Fruit fly (Drosophila melanogaster) whole organism, embryonic: ENCODE results near the gene AGO2.

Source experiments
- Antp ChIP-seq: fragments of 200-800 bp; sonication (Bioruptor generic); optimal IDR thresholded peaks from 3 replicates; lab custom pipeline; 2016; ENCODE audit warnings: missing biosample characterization, missing genetic modification characterization
- B-H1 ChIP-seq: fragments of 200-800 bp; sonication (Bioruptor generic); IDR thresholded peaks from 3 replicates; pipeline ENCODE4 v1.3.6; 2022; ENCODE audit warnings: missing biosample characterization, missing genetic modification characterization
- Bgb ChIP-seq: fragments of 200-800 bp; sonication (Bioruptor generic); IDR thresholded peaks from 2 replicates; pipeline ENCODE4 v1.3.6; 2022; ENCODE audit warnings: missing biosample characterization, missing genetic modification characterization; ENCODE audit not compliant: partially characterized antibody
- CG10321 ChIP-seq: fragments of 200-800 bp; sonication (Bioruptor generic); IDR thresholded peaks from 2 replicates; pipeline ENCODE4 v1.3.6; 2022; ENCODE audit warnings: missing biosample characterization, missing genetic modification characterization
- CG11247 ChIP-seq: fragments of 200-800 bp; sonication (Bioruptor generic); IDR thresholded peaks from 2 replicates; pipeline ENCODE4 v1.3.6; 2022; ENCODE audit warnings: missing biosample characterization, missing genetic modification characterization
- CG11723 ChIP-seq: fragments of 200-800 bp; sonication (Bioruptor generic); optimal IDR thresholded peaks from 2 replicates; lab custom pipeline; 2017; ENCODE audit warnings: missing biosample characterization, mild to moderate bottlenecking, missing genetic modification characterization
- CG12104 ChIP-seq: fragments of 200-800 bp; sonication (Bioruptor generic); optimal IDR thresholded peaks from 3 replicates; lab custom pipeline; 2016; ENCODE audit warnings: missing biosample characterization, missing genetic modification characterization
- CG12155 ChIP-seq: fragments of 200-800 bp; sonication (Bioruptor generic); optimal IDR thresholded peaks from 3 replicates; lab custom pipeline; 2016; ENCODE audit warnings: missing biosample characterization, missing genetic modification characterization
- CG12219 ChIP-seq: fragments of 200-800 bp; sonication (Bioruptor generic); optimal IDR thresholded peaks from 3 replicates; lab custom pipeline; 2018; ENCODE audit warnings: missing biosample characterization, mild to moderate bottlenecking, missing genetic modification characterization
- CG15073 ChIP-seq: fragments of 200-800 bp; sonication (Bioruptor generic); optimal IDR thresholded peaks from 2 replicates; lab custom pipeline; 2016; ENCODE audit warnings: missing biosample characterization, missing genetic modification characterization
- CG15696 ChIP-seq: fragments of 200-800 bp; sonication (Bioruptor generic); optimal IDR thresholded peaks from 2 replicates; lab custom pipeline; 2019; ENCODE audit warnings: missing biosample characterization, mild to moderate bottlenecking, missing genetic modification characterization, moderate library complexity
- CG1647 ChIP-seq: fragments of 200-800 bp; sonication (Bioruptor generic); optimal IDR thresholded peaks from 3 replicates; lab custom pipeline; 2016; ENCODE audit warnings: missing biosample characterization, missing genetic modification characterization
- CG17802 ChIP-seq: fragments of 200-800 bp; sonication (Bioruptor generic); optimal IDR thresholded peaks from 2 replicates; lab custom pipeline; 2018; ENCODE audit warnings: missing biosample characterization, mild to moderate bottlenecking, missing genetic modification characterization, moderate library complexity
- CG18619 ChIP-seq: fragments of 200-800 bp; sonication (Bioruptor generic); optimal IDR thresholded peaks from 3 replicates; lab custom pipeline; 2017; ENCODE audit warnings: missing biosample characterization, mild to moderate bottlenecking, missing genetic modification characterization
- CG43689 ChIP-seq: fragments of 200-800 bp; sonication (Bioruptor generic); IDR thresholded peaks from 2 replicates; pipeline ENCODE4 v1.3.6; 2022; ENCODE audit warnings: missing biosample characterization, missing genetic modification characterization
- CG4424 ChIP-seq: fragments of 200-800 bp; sonication (Bioruptor generic); optimal IDR thresholded peaks from 3 replicates; lab custom pipeline; 2016; ENCODE audit warnings: missing biosample characterization, missing genetic modification characterization
- CG4730 ChIP-seq: fragments of 200-800 bp; sonication (Bioruptor generic); IDR thresholded peaks from 2 replicates; pipeline ENCODE4 v1.3.6; 2022; ENCODE audit warnings: missing biosample characterization, missing genetic modification characterization
- CG4820 ChIP-seq: fragments of 200-800 bp; sonication (Bioruptor generic); optimal IDR thresholded peaks from 3 replicates; lab custom pipeline; 2016; ENCODE audit warnings: missing biosample characterization, missing genetic modification characterization
- CG6175 ChIP-seq: fragments of 200-800 bp; sonication (Bioruptor generic); IDR thresholded peaks from 3 replicates; pipeline ENCODE4 v1.3.6; 2022; ENCODE audit warnings: missing biosample characterization, missing genetic modification characterization
- CG6683 ChIP-seq: fragments of 200-800 bp; sonication (Bioruptor generic); optimal IDR thresholded peaks from 2 replicates; lab custom pipeline; 2017; ENCODE audit warnings: missing biosample characterization, mild to moderate bottlenecking, missing genetic modification characterization, missing genetic modification reagents
- CG7556 ChIP-seq: fragments of 200-800 bp; sonication (Bioruptor generic); optimal IDR thresholded peaks from 2 replicates; lab custom pipeline; 2017; ENCODE audit warnings: missing biosample characterization, mild to moderate bottlenecking, missing genetic modification characterization
- CG8290 ChIP-seq, 3 experiments: fragments of 200-800 bp; sonication (Bioruptor generic); optimal IDR thresholded peaks; 2 replicates each; lab custom pipeline; 2016 to 2019; ENCODE audit warnings: missing biosample characterization in 3 of 3, missing genetic modification characterization in 3 of 3, mild to moderate bottlenecking in 2 of 3, moderate library complexity in 1 of 3
- CG8765 ChIP-seq: fragments of 200-800 bp; sonication (Bioruptor generic); IDR thresholded peaks from 2 replicates; pipeline ENCODE4 v1.3.6; 2022; ENCODE audit warnings: missing biosample characterization, missing genetic modification characterization
- CG9609 ChIP-seq: fragments of 200-800 bp; sonication (Bioruptor generic); optimal IDR thresholded peaks from 3 replicates; lab custom pipeline; 2016; ENCODE audit warnings: missing biosample characterization, missing genetic modification characterization
- D19B ChIP-seq: fragments of 200-800 bp; sonication (Bioruptor generic); optimal IDR thresholded peaks from 2 replicates; lab custom pipeline; 2017; ENCODE audit warnings: missing biosample characterization, mild to moderate bottlenecking, missing genetic modification characterization
- Dbx ChIP-seq: fragments of 200-800 bp; sonication (Bioruptor generic); IDR thresholded peaks from 3 replicates; pipeline ENCODE4 v1.3.6; 2022; ENCODE audit warnings: missing biosample characterization, missing genetic modification characterization
- Dip2 ChIP-seq: fragments of 200-800 bp; sonication (Bioruptor generic); IDR thresholded peaks from 2 replicates; pipeline ENCODE4 v1.3.6; 2022; ENCODE audit warnings: missing biosample characterization, missing genetic modification characterization
- E2f2 ChIP-seq: fragments of 200-800 bp; sonication (Bioruptor generic); IDR thresholded peaks from 2 replicates; pipeline ENCODE4 v1.3.6; 2022; ENCODE audit warnings: missing biosample characterization, missing genetic modification characterization
- Hsf ChIP-seq: fragments of 200-800 bp; sonication (Bioruptor generic); optimal IDR thresholded peaks from 3 replicates; lab custom pipeline; 2016; ENCODE audit warnings: missing biosample characterization, missing genetic modification characterization
- Jarid2 ChIP-seq: fragments of 200-800 bp; sonication (Bioruptor generic); optimal IDR thresholded peaks from 3 replicates; lab custom pipeline; 2017; ENCODE audit warnings: mild to moderate bottlenecking, missing biosample characterization, missing genetic modification reagents, missing genetic modification characterization
- Scr ChIP-seq: fragments of 200-800 bp; sonication (Bioruptor generic); IDR thresholded peaks from 2 replicates; pipeline ENCODE4 v1.3.6; 2022; ENCODE audit warnings: missing biosample characterization, missing genetic modification characterization; ENCODE audit not compliant: partially characterized antibody
- Ssrp ChIP-seq: fragments of 200-800 bp; sonication (Bioruptor generic); optimal IDR thresholded peaks from 2 replicates; lab custom pipeline; 2018; ENCODE audit warnings: missing biosample characterization, mild to moderate bottlenecking, missing genetic modification characterization, moderate library complexity
- Xbp1 ChIP-seq: fragments of 200-800 bp; sonication (Bioruptor generic); optimal IDR thresholded peaks from 3 replicates; lab custom pipeline; 2016; ENCODE audit warnings: missing biosample characterization, mild to moderate bottlenecking, missing genetic modification characterization
- abd-A ChIP-seq: fragments of 200-800 bp; sonication (Bioruptor generic); optimal IDR thresholded peaks from 3 replicates; lab custom pipeline; 2019; ENCODE audit warnings: missing biosample characterization, mild to moderate bottlenecking, missing genetic modification characterization, moderate library complexity
- al ChIP-seq: fragments of 200-800 bp; sonication (Bioruptor generic); IDR thresholded peaks from 2 replicates; pipeline ENCODE4 v1.3.6; 2022; ENCODE audit warnings: missing biosample characterization, missing genetic modification characterization
- aop ChIP-seq: fragments of 200-800 bp; sonication (Bioruptor generic); IDR thresholded peaks from 2 replicates; pipeline ENCODE4 v1.3.6; 2022; ENCODE audit warnings: missing biosample characterization, missing genetic modification characterization
- bsh ChIP-seq, 2 experiments: fragments of 200-800 bp; sonication (Bioruptor generic); optimal IDR thresholded peaks; 2 replicates each; lab custom pipeline; 2017 to 2018; ENCODE audit warnings: mild to moderate bottlenecking in 2 of 2, missing biosample characterization in 2 of 2, missing genetic modification characterization in 2 of 2, moderate library complexity in 1 of 2
- cad ChIP-seq: fragments of >200 bp; optimal IDR thresholded peaks from 2 replicates; lab custom pipeline; 2017; ENCODE audit warnings: missing biosample characterization, missing genetic modification characterization
- cas ChIP-seq: fragments of 200-800 bp; sonication (Bioruptor generic); IDR thresholded peaks from 2 replicates; pipeline ENCODE4 v1.3.6; 2022; ENCODE audit warnings: missing biosample characterization, missing genetic modification characterization
- chm ChIP-seq: fragments of 200-800 bp; sonication (Bioruptor generic); IDR thresholded peaks from 2 replicates; pipeline ENCODE4 v1.3.6; 2022; ENCODE audit warnings: missing biosample characterization, missing genetic modification characterization
- gfzf ChIP-seq: fragments of 200-800 bp; sonication (Bioruptor generic); optimal IDR thresholded peaks from 2 replicates; lab custom pipeline; 2016; ENCODE audit warnings: missing biosample characterization, mild to moderate bottlenecking, missing genetic modification characterization, moderate library complexity
- gt ChIP-seq: fragments of 200-800 bp; sonication (Bioruptor generic); IDR thresholded peaks from 2 replicates; pipeline ENCODE4 v1.3.6; 2022; ENCODE audit warnings: missing biosample characterization, missing genetic modification characterization
- her ChIP-seq: fragments of 200-800 bp; sonication (Bioruptor generic); optimal IDR thresholded peaks from 2 replicates; lab custom pipeline; 2016; ENCODE audit warnings: missing biosample characterization, missing genetic modification characterization
- lbe ChIP-seq: fragments of 200-800 bp; sonication (Bioruptor generic); optimal IDR thresholded peaks from 2 replicates; lab custom pipeline; 2016; ENCODE audit warnings: missing biosample characterization, mild to moderate bottlenecking, missing genetic modification characterization
- oc ChIP-seq: fragments of 200-800 bp; sonication (Bioruptor generic); optimal IDR thresholded peaks from 2 replicates; lab custom pipeline; 2018; ENCODE audit warnings: missing biosample characterization, mild to moderate bottlenecking, missing genetic modification characterization, moderate library complexity
- sc ChIP-seq, 3 experiments: fragments of >200 bp in 2 of 3; fragments of 200-800 bp in 1 of 3; sonication (Bioruptor generic) in 1 of 3; optimal IDR thresholded peaks; 2 replicates in 2 of 3; 3 replicates in 1 of 3; lab custom pipeline; 2017; ENCODE audit warnings: mild to moderate bottlenecking in 1 of 3, missing biosample characterization in 1 of 3, missing genetic modification characterization in 1 of 3, missing genetic modification reagents in 1 of 3
- sisA ChIP-seq: fragments of 200-800 bp; sonication (Bioruptor generic); IDR thresholded peaks from 2 replicates; pipeline ENCODE4 v1.3.6; 2022; ENCODE audit warnings: missing biosample characterization, missing genetic modification characterization
- sqz ChIP-seq: fragments of 200-800 bp; sonication (Bioruptor generic); optimal IDR thresholded peaks from 3 replicates; lab custom pipeline; 2018; ENCODE audit warnings: missing biosample characterization, mild to moderate bottlenecking, missing genetic modification characterization
- tup ChIP-seq: fragments of 200-800 bp; sonication (Bioruptor generic); optimal IDR thresholded peaks from 2 replicates; lab custom pipeline; 2016; ENCODE audit warnings: missing biosample characterization, mild to moderate bottlenecking, missing genetic modification characterization, moderate library complexity
- wek ChIP-seq: fragments of 200-800 bp; sonication (Bioruptor generic); optimal IDR thresholded peaks from 3 replicates; lab custom pipeline; 2018; ENCODE audit warnings: missing biosample characterization, mild to moderate bottlenecking, missing genetic modification characterization, moderate library complexity

Gene AGO2

dm6 chr3L:15580487-15580886 lies 26.6 kb downstream of the AGO2 start, which contains the start of the genes mrn and CG12301 (continued):
- no peak for TF ChIP-seq CG11723
- peak; percentile 50 for TF ChIP-seq CG18619 (GFP tag; lab: Kevin White, UChicago)
- peak; percentile 62 for TF ChIP-seq Ssrp (tag; lab: Kevin White, UChicago)
- TF ChIP-seq al (GFP tag; lab: Robert Waterston, UW): peak; percentile 94
- peak; percentile 22 for TF ChIP-seq gfzf (GFP tag; lab: Kevin White, UChicago)
- TF ChIP-seq E2f2 (GFP tag; lab: Robert Waterston, UW): peak; percentile 67
- peak; percentile 7 for TF ChIP-seq CG15696
- TF ChIP-seq CG12219 (GFP tag; lab: Kevin White, UChicago): no peak
- peak; percentile 40 for TF ChIP-seq CG4820 (GFP tag; lab: Kevin White, UChicago)
- no peak for TF ChIP-seq sqz (GFP tag; lab: Kevin White, UChicago)
- TF ChIP-seq cas (GFP tag; lab: Robert Waterston, UW): peak; percentile 92
- peak; percentile 82 for TF ChIP-seq CG4424 (GFP tag; lab: Kevin White, UChicago)
- peak; percentile 97 for TF ChIP-seq Dbx (GFP tag; lab: Robert Waterston, UW)
- TF ChIP-seq sc (optimal IDR thresholded peaks at IDR 0.05; lab: Kevin White, UChicago): no peak
- TF ChIP-seq sc (GFP tag; optimal IDR thresholded peaks at IDR 0.05; lab: Kevin White, UChicago): no peak
- peak; percentile 24; the same call in 1 of the 2 replicates for TF ChIP-seq Dip2 (GFP tag; lab: Robert Waterston, UW)
- TF ChIP-seq CG8290 (GFP tag; optimal IDR thresholded peaks at IDR 0.05; lab: Kevin White, UChicago): no peak
- TF ChIP-seq CG8290 (tag; optimal IDR thresholded peaks at IDR 0.05; lab: Kevin White, UChicago): no peak
- peak; percentile 95 for TF ChIP-seq CG11247 (GFP tag; lab: Robert Waterston, UW)
- peak; percentile 70 for TF ChIP-seq CG12104 (GFP tag; lab: Kevin White, UChicago)
- TF ChIP-seq her (GFP tag; lab: Kevin White, UChicago): peak; percentile 10
- TF ChIP-seq CG1647 (GFP tag; lab: Kevin White, UChicago): peak; percentile 42
- TF ChIP-seq D19B (GFP tag; lab: Kevin White, UChicago): no peak
- peak; percentile 76 for TF ChIP-seq sisA
- TF ChIP-seq CG10321 (GFP tag; lab: Robert Waterston, UW): no peak
- TF ChIP-seq CG15073 (GFP tag; lab: Kevin White, UChicago): no peak
- TF ChIP-seq bsh (GFP tag; optimal IDR thresholded peaks at IDR 0.05; lab: Kevin White, UChicago): peak in 1 of 2 experiments; percentile 62
- TF ChIP-seq CG6175 (GFP tag; lab: Robert Waterston, UW): peak; percentile 90
- TF ChIP-seq aop (GFP tag; lab: Robert Waterston, UW): no peak
- peak; percentile 49 for TF ChIP-seq tup
- TF ChIP-seq Hsf (GFP tag; lab: Kevin White, UChicago): peak; percentile 82
- peak; percentile 43 for TF ChIP-seq CG6683 (GFP tag; lab: Kevin White, UChicago)
- peak; percentile 95 for TF ChIP-seq CG8765 (GFP tag; lab: Robert Waterston, UW)
- peak; percentile 96 for TF ChIP-seq B-H1
- TF ChIP-seq CG17802: peak; percentile 51
- TF ChIP-seq chm (GFP tag; lab: Robert Waterston, UW): 0 out of 2 replicates have a peak, but pooled peaks have one; percentile 48
- TF ChIP-seq lbe: peak; percentile 78
- TF ChIP-seq CG4730 (GFP tag; lab: Robert Waterston, UW): peak; percentile 88
- peak; percentile 84 for TF ChIP-seq wek (GFP tag; lab: Kevin White, UChicago)
- TF ChIP-seq oc (tag; lab: Kevin White, UChicago): no peak
- TF ChIP-seq Xbp1 (GFP tag; lab: Kevin White, UChicago): peak; percentile 83
- peak; percentile 82 for TF ChIP-seq CG12155 (GFP tag; lab: Kevin White, UChicago)
- peak; percentile 56 for TF ChIP-seq CG9609 (GFP tag; lab: Kevin White, UChicago)
- peak; percentile 28 for TF ChIP-seq Antp
- no peak for TF ChIP-seq Jarid2 (GFP tag; lab: Kevin White, UChicago)
- no peak for TF ChIP-seq CG7556 (GFP tag; lab: Kevin White, UChicago)
- TF ChIP-seq abd-A (tag; lab: Kevin White, UChicago): no peak
- TF ChIP-seq Bgb (GFP tag; lab: Robert Waterston, UW): peak; percentile 87
- TF ChIP-seq gt: peak; percentile 38; the same call in 1 of the 2 replicates
- peak; percentile 95 for TF ChIP-seq Scr (GFP tag; lab: Robert Waterston, UW)
- no peak for TF ChIP-seq cad (GFP tag; lab: Kevin White, UChicago)
- TF ChIP-seq CG43689 (GFP tag; lab: Robert Waterston, UW): no peak
